Worm (Caenorhabditis elegans) whole organism, L3 larva: ENCODE measurements around the gene svh-11.

Experiments used
- ZK546.5 ChIP-seq: sonication (generic microtip); optimal IDR thresholded peaks from 2 replicates; lab custom pipeline; 2017; ENCODE audit warnings: missing biosample characterization, missing genetic modification characterization
- aly-2 ChIP-seq: fragments of 150-350 bp; optimal IDR thresholded peaks from 2 replicates; lab custom pipeline; 2014; ENCODE audit warnings: missing biosample characterization, missing genetic modification characterization
- ceh-28 ChIP-seq: fragments of 150-350 bp; optimal IDR thresholded peaks from 2 replicates; lab custom pipeline; 2014; ENCODE audit warnings: missing biosample characterization, missing genetic modification reagents, missing genetic modification characterization
- ceh-82 ChIP-seq: fragments of 150-350 bp; optimal IDR thresholded peaks from 2 replicates; lab custom pipeline; 2014; ENCODE audit warnings: missing biosample characterization, missing genetic modification characterization
- ceh-9 ChIP-seq: sonication (generic microtip); optimal IDR thresholded peaks from 2 replicates; lab custom pipeline; 2018; ENCODE audit warnings: missing biosample characterization, missing genetic modification characterization
- daf-12 ChIP-seq: fragments of 150-350 bp; optimal IDR thresholded peaks from 2 replicates; lab custom pipeline; 2014; ENCODE audit warnings: missing biosample characterization, missing genetic modification reagents, missing genetic modification characterization
- egl-27 ChIP-seq: sonication (generic microtip); optimal IDR thresholded peaks from 4 replicates; lab custom pipeline; 2017; ENCODE audit warnings: missing biosample characterization, missing genetic modification reagents, missing genetic modification characterization
- elt-1 ChIP-seq: fragments of 150-350 bp; optimal IDR thresholded peaks from 2 replicates; lab custom pipeline; 2014; ENCODE audit warnings: missing biosample characterization, missing genetic modification characterization
- elt-2 ChIP-seq: sonication (generic microtip); optimal IDR thresholded peaks from 2 replicates; lab custom pipeline; 2016; ENCODE audit warnings: missing genetic modification reagents, mild to moderate bottlenecking, missing genetic modification characterization, missing compliant biosample characterization
- elt-3 ChIP-seq, 3 experiments: fragments of 150-350 bp in 1 of 3; sonication (generic microtip) in 2 of 3; optimal IDR thresholded peaks; 2 replicates in 2 of 3; 4 replicates in 1 of 3; lab custom pipeline; 2014 to 2017; ENCODE audit warnings: missing biosample characterization in 3 of 3, missing genetic modification characterization in 3 of 3
- eor-1 ChIP-seq, 2 experiments: fragments of 150-350 bp; optimal IDR thresholded peaks; 2 replicates each; lab custom pipeline; 2014 to 2018; ENCODE audit warnings: missing biosample characterization in 2 of 2, missing genetic modification characterization in 2 of 2
- hmg-11 ChIP-seq: sonication (generic microtip); optimal IDR thresholded peaks from 2 replicates; lab custom pipeline; 2016; ENCODE audit warnings: missing genetic modification characterization, missing compliant biosample characterization
- jun-1 ChIP-seq: fragments of 150-350 bp; optimal IDR thresholded peaks from 2 replicates; lab custom pipeline; 2014; ENCODE audit warnings: missing biosample characterization, missing genetic modification reagents, missing genetic modification characterization
- lin-39 ChIP-seq: fragments of 150-350 bp; optimal IDR thresholded peaks from 2 replicates; lab custom pipeline; 2018; ENCODE audit warnings: missing biosample characterization, missing genetic modification reagents, missing genetic modification characterization
- lsy-12 ChIP-seq: sonication (generic microtip); optimal IDR thresholded peaks from 2 replicates; lab custom pipeline; 2016; ENCODE audit warnings: mild to moderate bottlenecking, missing genetic modification characterization, missing compliant biosample characterization
- mdl-1 ChIP-seq: fragments of 150-350 bp; optimal IDR thresholded peaks from 2 replicates; lab custom pipeline; 2014; ENCODE audit warnings: missing biosample characterization, missing genetic modification characterization
- nfya-1 ChIP-seq: sonication (generic microtip); optimal IDR thresholded peaks from 2 replicates; lab custom pipeline; 2017; ENCODE audit warnings: missing genetic modification characterization, mild to moderate bottlenecking, missing compliant biosample characterization, antibody characterized with exemption, moderate library complexity; ENCODE audit not compliant: insufficient read depth
- nhr-11 ChIP-seq: fragments of 150-350 bp; optimal IDR thresholded peaks from 2 replicates; lab custom pipeline; 2014; ENCODE audit warnings: missing biosample characterization, missing genetic modification characterization
- nhr-12 ChIP-seq: fragments of 150-350 bp; optimal IDR thresholded peaks from 2 replicates; lab custom pipeline; 2014; ENCODE audit warnings: missing biosample characterization, missing genetic modification characterization
- nhr-23 ChIP-seq: fragments of 150-350 bp; optimal IDR thresholded peaks from 2 replicates; lab custom pipeline; 2014; ENCODE audit warnings: missing biosample characterization, missing genetic modification reagents, missing genetic modification characterization
- nhr-28 ChIP-seq: fragments of 150-350 bp; optimal IDR thresholded peaks from 2 replicates; lab custom pipeline; 2014; ENCODE audit warnings: missing biosample characterization, missing genetic modification characterization
- nhr-43 ChIP-seq: sonication (generic microtip); optimal IDR thresholded peaks from 2 replicates; lab custom pipeline; 2016; ENCODE audit warnings: mild to moderate bottlenecking, missing genetic modification characterization, missing compliant biosample characterization; ENCODE audit not compliant: poor library complexity, severe bottlenecking
- nhr-76 ChIP-seq: fragments of 150-350 bp; sonication (generic microtip); optimal IDR thresholded peaks from 5 replicates; lab custom pipeline; 2014; ENCODE audit warnings: missing biosample characterization, missing genetic modification characterization
- nhr-77 ChIP-seq: fragments of 150-350 bp; optimal IDR thresholded peaks from 2 replicates; lab custom pipeline; 2014; ENCODE audit warnings: missing biosample characterization, missing genetic modification characterization
- pha-4 ChIP-seq: fragments of 150-350 bp; optimal IDR thresholded peaks from 2 replicates; lab custom pipeline; 2014; ENCODE audit warnings: missing biosample characterization, missing genetic modification reagents, missing genetic modification characterization
- pqm-1 ChIP-seq: fragments of 150-350 bp; optimal IDR thresholded peaks from 2 replicates; lab custom pipeline; 2017; ENCODE audit warnings: missing biosample characterization, missing genetic modification characterization, inconsistent platforms
- sea-2 ChIP-seq: fragments of 150-350 bp; sonication (generic microtip); optimal IDR thresholded peaks from 4 replicates; lab custom pipeline; 2014; ENCODE audit warnings: missing biosample characterization, missing genetic modification reagents, missing genetic modification characterization
- skn-1 ChIP-seq: fragments of 150-350 bp; optimal IDR thresholded peaks from 2 replicates; lab custom pipeline; 2014; ENCODE audit warnings: missing biosample characterization, missing genetic modification characterization
- snpc-4 ChIP-seq: fragments of 150-350 bp; optimal IDR thresholded peaks from 2 replicates; lab custom pipeline; 2014; ENCODE audit warnings: missing biosample characterization, missing genetic modification characterization
- ztf-4 ChIP-seq: fragments of 150-350 bp; optimal IDR thresholded peaks from 2 replicates; lab custom pipeline; 2014; ENCODE audit warnings: missing biosample characterization, missing genetic modification characterization

Gene svh-11

DNA sequence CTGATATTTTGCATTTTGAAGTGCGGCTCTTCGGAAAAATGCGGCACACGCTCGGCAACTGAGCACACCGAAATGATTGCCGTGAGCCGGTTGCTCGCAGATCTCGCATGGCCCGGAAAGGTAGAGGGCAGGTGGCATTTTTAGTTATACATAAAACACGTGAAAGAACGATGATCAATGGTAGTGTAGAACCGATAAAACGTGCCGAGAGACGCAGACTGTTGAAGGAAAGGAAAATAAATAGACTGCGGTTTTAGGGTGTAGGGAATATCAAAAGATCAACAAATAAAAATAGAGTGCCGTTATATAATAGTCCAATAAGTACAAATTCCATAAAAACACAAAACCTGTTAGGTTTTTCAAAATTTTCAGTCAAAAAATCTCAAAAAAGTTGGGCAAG is 5.0 kb downstream of the svh-11 start, which contains the start of gene nhr-133:
TSS of gene nhr-133 (minus strand) at position 183 of the 400 bp plus-strand sequence.
- TF ChIP-seq aly-2 (tag; lab: Kevin White, UChicago) (no peak), sea-2 (GFP tag; lab: Kevin White, UChicago) (no peak), pha-4 (tag; lab: Kevin White, UChicago) (peak; percentile 73), elt-2 (tag; lab: Kevin White, UChicago) (peak; percentile 38)

DNA sequence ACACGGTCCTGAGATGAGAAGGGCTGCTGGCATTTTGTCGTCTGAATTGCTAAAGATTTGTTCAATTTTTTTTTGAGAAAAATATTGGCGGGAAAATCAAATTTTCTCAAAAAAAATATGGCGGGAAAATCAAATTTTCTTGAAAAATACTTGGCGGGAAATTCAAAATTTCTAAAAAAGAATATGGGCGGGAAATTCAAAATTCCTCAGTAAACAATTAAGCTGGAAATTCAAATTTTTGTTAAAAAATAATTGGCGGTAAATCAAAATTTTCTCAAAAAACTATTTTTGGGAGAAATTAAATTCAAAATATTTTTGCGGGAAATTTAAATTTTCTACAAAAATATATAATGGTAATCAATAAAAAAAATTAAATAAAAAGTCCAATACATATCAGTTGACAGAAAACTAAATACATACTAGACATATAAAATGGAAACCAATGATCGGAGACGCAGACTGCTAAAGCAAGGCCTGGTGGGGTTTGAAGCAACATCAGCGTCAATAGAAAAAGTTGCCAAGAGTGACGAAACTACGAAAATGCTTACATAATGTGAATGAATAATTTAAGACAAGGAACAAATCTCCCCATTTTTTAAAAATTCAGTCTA is 7.6 kb downstream of the svh-11 start, which contains the start of gene nhr-184:
TSS of gene nhr-184 (minus strand) at position 51 of the 611 bp plus-strand sequence.
- TF ChIP-seq pqm-1: peak; percentile 25
- TF ChIP-seq pha-4 (tag; lab: Kevin White, UChicago): peak; percentile 58
- TF ChIP-seq nhr-12 (tag; lab: Kevin White, UChicago): no peak
- TF ChIP-seq ceh-28: no peak
- peak; percentile 27 for TF ChIP-seq elt-2 (tag; lab: Kevin White, UChicago)
- peak; percentile 42 for TF ChIP-seq hmg-11 (tag; lab: Kevin White, UChicago)
- TF ChIP-seq nhr-76: no peak
- TF ChIP-seq elt-1 (tag; lab: Kevin White, UChicago): no peak
- no peak for TF ChIP-seq elt-3 (tag; optimal IDR thresholded peaks at IDR 0.05; lab: Kevin White, UChicago)
- no peak for TF ChIP-seq eor-1 (tag; optimal IDR thresholded peaks at IDR 0.05; lab: Kevin White, UChicago)
- TF ChIP-seq, all 47 proteins: peak for 4

DNA sequence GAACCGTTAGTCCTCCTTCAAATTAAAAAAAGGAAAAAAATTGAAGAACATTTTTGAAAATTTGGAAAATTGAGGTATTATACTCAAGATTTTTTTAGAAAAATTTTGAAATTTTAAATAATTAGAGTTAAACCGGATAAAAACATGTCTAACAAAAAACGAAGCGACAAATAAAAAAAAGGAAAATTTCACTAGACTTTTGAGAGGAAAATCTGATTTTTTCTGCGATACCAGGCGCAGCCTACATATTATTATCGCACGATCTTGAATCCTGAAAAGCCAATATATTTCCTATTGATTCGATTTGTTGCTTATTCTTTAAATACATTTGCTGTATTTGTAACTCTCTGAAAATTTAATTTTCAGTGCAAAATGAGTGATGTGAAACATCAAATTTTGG is 8.5 kb downstream of the svh-11 start, which contains the start of gene nstp-8:
TSS of gene nstp-8 (plus strand) at position 301 of the 400 bp plus-strand sequence.
- TF ChIP-seq jun-1 (tag; lab: Kevin White, UChicago) (no peak), skn-1 (tag; lab: Kevin White, UChicago) (no peak), nhr-77 (tag; lab: Kevin White, UChicago) (no peak), nhr-28 (tag; lab: Kevin White, UChicago) (no peak), snpc-4 (tag; lab: Kevin White, UChicago) (no peak), nhr-11 (no peak), nhr-43 (no peak), nhr-76 (no peak), daf-12 (tag; lab: Kevin White, UChicago) (no peak), egl-27 (no peak), nfya-1 (no peak), elt-1 (tag; lab: Kevin White, UChicago) (no peak), ztf-4 (tag; lab: Kevin White, UChicago) (no peak), ZK546.5 (no peak), mdl-1 (tag; lab: Kevin White, UChicago) (no peak), eor-1 (tag; optimal IDR thresholded peaks at IDR 0.05; lab: Kevin White, UChicago) (no peak), ceh-82 (tag; lab: Kevin White, UChicago) (no peak), nhr-23 (no peak), elt-2 (tag; lab: Kevin White, UChicago) (no peak), lin-39 (no peak)
- TF ChIP-seq, all 47 proteins: peak for 0

DNA sequence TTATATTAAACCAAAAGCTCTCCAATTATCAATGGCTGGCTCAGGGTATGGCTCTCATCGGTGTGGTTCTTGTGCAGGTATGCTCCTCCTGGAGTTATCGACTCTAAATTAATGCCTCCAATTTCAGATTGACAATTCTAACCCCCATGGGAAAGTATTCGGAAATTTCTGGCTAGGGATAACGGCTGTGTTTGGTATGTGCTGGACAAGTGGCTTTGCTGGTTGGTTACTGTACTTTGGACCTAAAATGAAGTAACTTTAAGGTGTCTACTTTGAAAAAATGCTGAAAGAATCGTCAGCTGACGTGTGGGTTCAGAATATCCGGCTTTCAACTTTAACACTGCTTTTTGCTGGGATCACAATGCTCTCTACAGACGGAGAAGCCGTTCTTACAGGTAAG is 10.0 kb downstream of the svh-11 start:
- no peak for TF ChIP-seq sea-2 (GFP tag; lab: Kevin White, UChicago)
- TF ChIP-seq elt-1 (tag; lab: Kevin White, UChicago): no peak
- TF ChIP-seq elt-3 (tag; optimal IDR thresholded peaks at IDR 0.05; lab: Kevin White, UChicago): no peak
- TF ChIP-seq ceh-9 (tag; lab: Kevin White, UChicago): no peak
- no peak for TF ChIP-seq lsy-12 (tag; lab: Kevin White, UChicago)

DNA sequence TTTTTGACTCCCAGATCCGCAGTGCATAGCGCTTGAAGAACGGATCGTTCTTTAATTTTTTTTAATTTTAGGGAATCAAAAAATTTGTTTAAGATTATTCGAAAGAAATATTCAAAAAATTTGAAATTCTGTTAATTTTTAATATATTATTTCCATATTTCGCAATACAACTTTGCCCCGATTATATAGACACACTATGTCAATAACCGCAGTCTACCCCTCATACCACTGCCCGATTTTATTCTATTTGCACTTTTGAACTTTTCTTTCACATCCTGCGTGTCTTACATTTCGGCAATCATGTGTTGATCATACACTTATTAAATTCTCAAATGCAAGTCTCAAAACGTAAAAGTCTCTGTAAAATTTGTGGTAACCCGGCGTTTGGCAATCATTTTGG is 11.9 kb downstream of the svh-11 start, which contains the start of gene nhr-56:
TSS of gene nhr-56 (plus strand) at position 202 of the 400 bp plus-strand sequence.
- peak; percentile 56 for TF ChIP-seq pqm-1
- peak; percentile 69 for TF ChIP-seq nhr-23
- TF ChIP-seq pha-4 (tag; lab: Kevin White, UChicago): peak; percentile 98
- TF ChIP-seq nhr-28 (tag; lab: Kevin White, UChicago): no peak
- TF ChIP-seq nfya-1: peak; percentile 16
- TF ChIP-seq elt-1 (tag; lab: Kevin White, UChicago): no peak
- TF ChIP-seq elt-2 (tag; lab: Kevin White, UChicago): peak; percentile 64
- TF ChIP-seq jun-1 (tag; lab: Kevin White, UChicago): peak; percentile 5
- TF ChIP-seq nhr-43: peak; percentile 14
- no peak for TF ChIP-seq elt-3 (tag; optimal IDR thresholded peaks at IDR 0.05; lab: Kevin White, UChicago)
- TF ChIP-seq, all 47 proteins: peak for 7
